Fruit fly (Drosophila melanogaster) whole organism, embryonic: ENCODE data around the gene Tomosyn.

ENCODE experiments used
- Adf1 ChIP-seq: fragments of 200-800 bp; sonication (Bioruptor generic); IDR thresholded peaks from 2 replicates; pipeline ENCODE4 v1.3.6; 2022; ENCODE audit warnings: missing biosample characterization, missing genetic modification characterization
- Asciz ChIP-seq: fragments of 200-800 bp; sonication (Bioruptor generic); optimal IDR thresholded peaks from 2 replicates; lab custom pipeline; 2017; ENCODE audit warnings: missing biosample characterization, mild to moderate bottlenecking, missing genetic modification characterization, missing genetic modification reagents
- B-H2 ChIP-seq: fragments of 200-800 bp; sonication (Bioruptor generic); optimal IDR thresholded peaks from 2 replicates; lab custom pipeline; 2018; ENCODE audit warnings: missing biosample characterization, mild to moderate bottlenecking, missing genetic modification characterization
- Blimp-1 ChIP-seq: fragments of 200-800 bp; sonication (Bioruptor generic); optimal IDR thresholded peaks from 3 replicates; lab custom pipeline; 2018; ENCODE audit warnings: missing biosample characterization, missing genetic modification characterization, mild to moderate bottlenecking, moderate library complexity, missing genetic modification reagents
- CG11398 ChIP-seq: fragments of 200-800 bp; sonication (Bioruptor generic); optimal IDR thresholded peaks from 2 replicates; lab custom pipeline; 2016; ENCODE audit warnings: missing biosample characterization, missing genetic modification characterization
- CG11560 ChIP-seq: fragments of 200-800 bp; sonication (Bioruptor generic); IDR thresholded peaks from 3 replicates; pipeline ENCODE4 v1.3.6; 2022; ENCODE audit warnings: missing biosample characterization, missing genetic modification characterization
- CG13775 ChIP-seq: fragments of 200-800 bp; sonication (Bioruptor generic); optimal IDR thresholded peaks from 3 replicates; lab custom pipeline; 2017; ENCODE audit warnings: missing biosample characterization, mild to moderate bottlenecking, missing genetic modification characterization
- CG14441 ChIP-seq: fragments of 200-800 bp; sonication (Bioruptor generic); IDR thresholded peaks from 2 replicates; pipeline ENCODE4 v1.3.6; 2022; ENCODE audit warnings: missing biosample characterization, missing genetic modification characterization
- CG17568 ChIP-seq: fragments of 200-800 bp; sonication (Bioruptor generic); optimal IDR thresholded peaks from 2 replicates; lab custom pipeline; 2018; ENCODE audit warnings: missing biosample characterization, mild to moderate bottlenecking, missing genetic modification characterization, moderate library complexity
- CG18476 ChIP-seq: fragments of 200-800 bp; sonication (Bioruptor generic); optimal IDR thresholded peaks from 2 replicates; lab custom pipeline; 2016; ENCODE audit warnings: missing biosample characterization, mild to moderate bottlenecking, missing genetic modification characterization
- CG2678 ChIP-seq: fragments of 200-800 bp; sonication (Bioruptor generic); optimal IDR thresholded peaks from 3 replicates; lab custom pipeline; 2019; ENCODE audit warnings: missing biosample characterization, mild to moderate bottlenecking, missing genetic modification characterization, moderate library complexity
- CG32532 ChIP-seq: fragments of 200-800 bp; sonication (Bioruptor generic); IDR thresholded peaks from 2 replicates; pipeline ENCODE4 v1.3.6; 2022; ENCODE audit warnings: missing biosample characterization, missing genetic modification characterization
- CG32772 ChIP-seq: fragments of 200-800 bp; sonication (Bioruptor generic); IDR thresholded peaks from 2 replicates; pipeline ENCODE4 v1.3.6; 2022; ENCODE audit warnings: missing biosample characterization, missing genetic modification characterization
- CG4820 ChIP-seq: fragments of 200-800 bp; sonication (Bioruptor generic); optimal IDR thresholded peaks from 3 replicates; lab custom pipeline; 2016; ENCODE audit warnings: missing biosample characterization, missing genetic modification characterization
- CG6654 ChIP-seq: fragments of 200-800 bp; sonication (Bioruptor generic); optimal IDR thresholded peaks from 2 replicates; lab custom pipeline; 2017; ENCODE audit warnings: missing biosample characterization, mild to moderate bottlenecking, missing genetic modification characterization
- D19B ChIP-seq: fragments of 200-800 bp; sonication (Bioruptor generic); optimal IDR thresholded peaks from 2 replicates; lab custom pipeline; 2017; ENCODE audit warnings: missing biosample characterization, mild to moderate bottlenecking, missing genetic modification characterization
- Dbx ChIP-seq: fragments of 200-800 bp; sonication (Bioruptor generic); IDR thresholded peaks from 3 replicates; pipeline ENCODE4 v1.3.6; 2022; ENCODE audit warnings: missing biosample characterization, missing genetic modification characterization
- Deaf1 ChIP-seq: fragments of 200-800 bp; optimal IDR thresholded peaks from 3 replicates; lab custom pipeline; 2019; ENCODE audit warnings: missing biosample characterization, mild to moderate bottlenecking, missing genetic modification characterization, moderate library complexity
- Ets97D ChIP-seq: fragments of 200-800 bp; sonication (Bioruptor generic); optimal IDR thresholded peaks from 3 replicates; lab custom pipeline; 2016; ENCODE audit warnings: missing biosample characterization, missing genetic modification characterization
- Fer2 ChIP-seq: fragments of 200-800 bp; sonication (Bioruptor generic); optimal IDR thresholded peaks from 2 replicates; lab custom pipeline; 2018; ENCODE audit warnings: missing biosample characterization, mild to moderate bottlenecking, missing genetic modification characterization, moderate library complexity
- Lpt ChIP-seq: fragments of >200 bp; optimal IDR thresholded peaks from 2 replicates; lab custom pipeline; 2018; ENCODE audit warnings: missing biosample characterization, missing genetic modification characterization
- Med ChIP-seq: fragments of 200-800 bp; sonication (Bioruptor generic); peaks from one replicate; lab custom pipeline; 2016; ENCODE audit warnings: missing biosample characterization, missing genetic modification characterization, mild to moderate bottlenecking, inconsistent platforms, moderate library complexity
- Neu2 ChIP-seq: fragments of 200-800 bp; sonication (Bioruptor generic); optimal IDR thresholded peaks from 3 replicates; lab custom pipeline; 2016; ENCODE audit warnings: missing biosample characterization, missing genetic modification characterization, borderline replicate concordance
- NfI ChIP-seq: fragments of 200-800 bp; sonication (Bioruptor generic); optimal IDR thresholded peaks from 3 replicates; lab custom pipeline; 2018; ENCODE audit warnings: missing biosample characterization, mild to moderate bottlenecking, missing genetic modification characterization, moderate library complexity
- Opbp ChIP-seq: fragments of 200-800 bp; sonication (Bioruptor generic); IDR thresholded peaks from 3 replicates; pipeline ENCODE4 v1.3.6; 2022; ENCODE audit warnings: missing biosample characterization, missing genetic modification characterization; ENCODE audit not compliant: partially characterized antibody
- Ptx1 ChIP-seq: fragments of 200-800 bp; sonication (Bioruptor generic); IDR thresholded peaks from 2 replicates; pipeline ENCODE4 v1.3.6; 2022; ENCODE audit warnings: missing biosample characterization, missing genetic modification characterization
- Rx ChIP-seq: fragments of 200-800 bp; sonication (Bioruptor generic); IDR thresholded peaks from 2 replicates; pipeline ENCODE4 v1.3.6; 2022; ENCODE audit warnings: missing biosample characterization, missing genetic modification characterization
- Scr ChIP-seq: fragments of 200-800 bp; sonication (Bioruptor generic); IDR thresholded peaks from 2 replicates; pipeline ENCODE4 v1.3.6; 2022; ENCODE audit warnings: missing biosample characterization, missing genetic modification characterization; ENCODE audit not compliant: partially characterized antibody
- Side ChIP-seq: fragments of 200-800 bp; sonication (Bioruptor generic); optimal IDR thresholded peaks from 2 replicates; lab custom pipeline; 2016; ENCODE audit warnings: missing biosample characterization, missing genetic modification characterization
- YL-1 ChIP-seq: fragments of 200-800 bp; sonication (Bioruptor generic); optimal IDR thresholded peaks from 3 replicates; lab custom pipeline; 2017; ENCODE audit warnings: missing biosample characterization, mild to moderate bottlenecking, missing genetic modification characterization
- dm ChIP-seq: fragments of 200-800 bp; sonication (Bioruptor generic); optimal IDR thresholded peaks from 3 replicates; lab custom pipeline; 2016; ENCODE audit warnings: missing biosample characterization, missing genetic modification characterization
- dpn ChIP-seq, 2 experiments: fragments of 200-800 bp; sonication (Bioruptor generic); optimal IDR thresholded peaks; 3 replicates each; lab custom pipeline; 2016; ENCODE audit warnings: missing biosample characterization in 2 of 2, missing genetic modification characterization in 2 of 2
- esg ChIP-seq: fragments of 200-800 bp; sonication (Bioruptor generic); conservative IDR thresholded peaks from 2 replicates; pipeline ENCODE4 v1.3.6; 2022; ENCODE audit warnings: missing biosample characterization, missing genetic modification characterization
- gce ChIP-seq: fragments of 200-800 bp; sonication (Bioruptor generic); IDR thresholded peaks from 3 replicates; pipeline ENCODE4 v1.3.6; 2022; ENCODE audit warnings: missing biosample characterization, missing genetic modification characterization
- gsb ChIP-seq: fragments of 200-800 bp; sonication (Bioruptor generic); IDR thresholded peaks from 2 replicates; pipeline ENCODE4 v1.3.6; 2022; ENCODE audit warnings: missing biosample characterization, missing genetic modification characterization
- gt ChIP-seq: fragments of 200-800 bp; sonication (Bioruptor generic); IDR thresholded peaks from 2 replicates; pipeline ENCODE4 v1.3.6; 2022; ENCODE audit warnings: missing biosample characterization, missing genetic modification characterization
- ham ChIP-seq: fragments of 200-800 bp; sonication (Bioruptor generic); IDR thresholded peaks from 2 replicates; pipeline ENCODE4 v1.3.6; 2022; ENCODE audit warnings: missing biosample characterization, missing genetic modification characterization
- hbn ChIP-seq: fragments of 200-800 bp; sonication (Bioruptor generic); IDR thresholded peaks from 2 replicates; pipeline ENCODE4 v1.3.6; 2022; ENCODE audit warnings: missing biosample characterization, missing genetic modification characterization; ENCODE audit not compliant: partially characterized antibody
- kni ChIP-seq: fragments of 200-800 bp; sonication (Bioruptor generic); optimal IDR thresholded peaks from 3 replicates; lab custom pipeline; 2017; ENCODE audit warnings: mild to moderate bottlenecking, missing biosample characterization, missing genetic modification reagents, missing genetic modification characterization
- pho ChIP-seq: fragments of 200-800 bp; sonication (Bioruptor generic); optimal IDR thresholded peaks from 2 replicates; lab custom pipeline; 2016; ENCODE audit warnings: missing biosample characterization, missing genetic modification characterization
- pros ChIP-seq: fragments of 200-800 bp; sonication (Bioruptor generic); optimal IDR thresholded peaks from 3 replicates; lab custom pipeline; 2019; ENCODE audit warnings: missing biosample characterization, mild to moderate bottlenecking, missing genetic modification characterization, moderate library complexity
- rib ChIP-seq: fragments of 200-800 bp; sonication (Bioruptor generic); IDR thresholded peaks from 2 replicates; pipeline ENCODE4 v1.3.6; 2022; ENCODE audit warnings: missing biosample characterization, missing genetic modification characterization
- row ChIP-seq: fragments of 200-800 bp; sonication (Bioruptor generic); IDR thresholded peaks from 3 replicates; pipeline ENCODE4 v1.3.6; 2022; ENCODE audit warnings: missing biosample characterization, missing genetic modification characterization
- salm ChIP-seq: fragments of 200-800 bp; sonication (Bioruptor generic); optimal IDR thresholded peaks from 2 replicates; lab custom pipeline; 2018; ENCODE audit warnings: missing biosample characterization, mild to moderate bottlenecking, missing genetic modification characterization
- sens-2 ChIP-seq: fragments of 200-800 bp; sonication (Bioruptor generic); IDR thresholded peaks from 2 replicates; pipeline ENCODE4 v1.3.6; 2022; ENCODE audit warnings: missing biosample characterization, missing genetic modification characterization
- sim ChIP-seq: fragments of 200-800 bp; sonication (Bioruptor generic); IDR thresholded peaks from 2 replicates; pipeline ENCODE4 v1.3.6; 2022; ENCODE audit warnings: missing biosample characterization, missing genetic modification characterization
- vnd ChIP-seq: fragments of 200-800 bp; sonication (Bioruptor generic); IDR thresholded peaks from 3 replicates; pipeline ENCODE4 v1.3.6; 2022; ENCODE audit warnings: missing biosample characterization, missing genetic modification characterization; ENCODE audit not compliant: partially characterized antibody
- wdn ChIP-seq: fragments of 200-800 bp; sonication (Bioruptor generic); IDR thresholded peaks from 2 replicates; pipeline ENCODE4 v1.3.6; 2022; ENCODE audit warnings: missing biosample characterization, missing genetic modification characterization
- zf30C ChIP-seq: fragments of 200-800 bp; sonication (Bioruptor generic); optimal IDR thresholded peaks from 3 replicates; lab custom pipeline; 2018; ENCODE audit warnings: missing biosample characterization, mild to moderate bottlenecking, missing genetic modification characterization

Tomosyn gene

dm6 chrX:12672317-12673172, 41.1 kb downstream of the Tomosyn start (continued):
- TF ChIP-seq wdn (GFP tag; lab: Robert Waterston, UW) (no peak), hbn (GFP tag; lab: Robert Waterston, UW) (no peak), gsb (GFP tag; lab: Robert Waterston, UW) (no peak), pros (GFP tag; lab: Kevin White, UChicago) (no peak), dm (no peak), pho (no peak), ham (GFP tag; lab: Robert Waterston, UW) (no peak), CG32532 (peak; percentile 56), dpn (GFP tag; optimal IDR thresholded peaks at IDR 0.05; lab: Kevin White, UChicago) (peak in 1 of 2 experiments; percentile 8), Opbp (no peak), esg (GFP tag; lab: Robert Waterston, UW) (no peak), Lpt (no peak), CG4820 (no peak), row (GFP tag; lab: Robert Waterston, UW) (peak; percentile 30; the same call in 2 of the 3 replicates), kni (GFP tag; lab: Kevin White, UChicago) (no peak), Fer2 (tag; lab: Kevin White, UChicago) (no peak), zf30C (GFP tag; lab: Kevin White, UChicago) (no peak), sens-2 (GFP tag; lab: Robert Waterston, UW) (no peak), CG6654 (GFP tag; lab: Kevin White, UChicago) (no peak), Rx (no peak), Med (GFP tag; lab: Kevin White, UChicago) (peak; percentile 82), Dbx (GFP tag; lab: Robert Waterston, UW) (0 out of 3 replicates have a peak, but pooled peaks have one; percentile 55), CG14441 (GFP tag; lab: Robert Waterston, UW) (0 out of 2 replicates have a peak, but pooled peaks have one; percentile 28), gt (GFP tag; lab: Robert Waterston, UW) (no peak), CG2678 (peak; percentile 24), Blimp-1 (GFP tag; lab: Kevin White, UChicago) (peak; percentile 52), Asciz (no peak), YL-1 (no peak), Ets97D (GFP tag; lab: Kevin White, UChicago) (no peak), Ptx1 (GFP tag; lab: Robert Waterston, UW) (0 out of 2 replicates have a peak, but pooled peaks have one; percentile 19), gce (GFP tag; lab: Robert Waterston, UW) (no peak), CG32772 (GFP tag; lab: Robert Waterston, UW) (peak; percentile 48), vnd (GFP tag; lab: Robert Waterston, UW) (no peak), Neu2 (GFP tag; lab: Kevin White, UChicago) (no peak), CG13775 (GFP tag; lab: Kevin White, UChicago) (no peak), salm (tag; lab: Kevin White, UChicago) (no peak), Adf1 (GFP tag; lab: Robert Waterston, UW) (peak; percentile 17; the same call in 1 of the 2 replicates), CG11560 (tag; lab: Robert Waterston, UW) (no peak), sim (no peak), Scr (no peak), CG11398 (GFP tag; lab: Kevin White, UChicago) (no peak), NfI (GFP tag; lab: Kevin White, UChicago) (peak; percentile 13), CG18476 (no peak), rib (GFP tag; lab: Robert Waterston, UW) (no peak), Deaf1 (tag; lab: Kevin White, UChicago) (no peak), B-H2 (GFP tag; lab: Kevin White, UChicago) (no peak), Side (GFP tag; lab: Kevin White, UChicago) (no peak), D19B (no peak), CG17568 (GFP tag; lab: Kevin White, UChicago) (no peak)
